Worm (Caenorhabditis elegans): ENCODE results near the gene chhy-1.
A peak's percentile ranks its signal among the peaks of the same experiment; 100 is the strongest.

The chhy-1 gene

ce11 chrII:8593840-8594625, 23.4 kb downstream of the chhy-1 start, which contains the start of gene aptf-3:
TSS of gene aptf-3 (plus strand) at chrII:8594190.
- TF ChIP-seq gmeb-2 (tag; optimal IDR thresholded peaks at IDR 0.05) (no peak), F13H6.1 (tag; optimal IDR thresholded peaks at IDR 0.05) (no peak), sox-4 (tag; optimal IDR thresholded peaks at IDR 0.05) (no peak), pqm-1 (tag; optimal IDR thresholded peaks at IDR 0.05) (no peak), pag-3 (tag; optimal IDR thresholded peaks at IDR 0.05; ENCODE audit: borderline replicate concordance) (no peak), elt-2 (tag; optimal IDR thresholded peaks at IDR 0.05) (no peak), ceh-18 (tag; optimal IDR thresholded peaks at IDR 0.05) (no peak), Y22D7AL.16 (tag; optimal IDR thresholded peaks at IDR 0.05) (no peak), mec-3 (tag; optimal IDR thresholded peaks at IDR 0.05; ENCODE audit: borderline replicate concordance) (no peak), zip-5 (tag; optimal IDR thresholded peaks at IDR 0.05) (no peak), ama-1 (optimal IDR thresholded peaks at IDR 0.05) (no peak), ahr-1 (tag; optimal IDR thresholded peaks at IDR 0.05) (no peak), hlh-8 (tag; optimal IDR thresholded peaks at IDR 0.05) (no peak), K09A11.1 (tag; optimal IDR thresholded peaks at IDR 0.05; ENCODE audit: insufficient read depth) (no peak), dmd-4 (tag; optimal IDR thresholded peaks at IDR 0.05; ENCODE audit: borderline replicate concordance) (no peak), ceh-19 (GFP tag; optimal IDR thresholded peaks at IDR 0.05) (no peak), pha-2 (tag; optimal IDR thresholded peaks at IDR 0.05) (no peak), che-1 (tag; optimal IDR thresholded peaks at IDR 0.05) (no peak), elt-4 (tag; optimal IDR thresholded peaks at IDR 0.05) (no peak)

ce11 chrII:8590684-8591083, 26.7 kb downstream of the chhy-1 start, which contains the start of gene aptf-4:
TSS of gene aptf-4 (plus strand) at chrII:8590984.
- no peak for TF ChIP-seq F13H6.1 (tag; optimal IDR thresholded peaks at IDR 0.05)
- TF ChIP-seq sox-2 (GFP tag; IDR thresholded peaks at IDR 0.05): no peak
- no peak for TF ChIP-seq hlh-13 (GFP tag; optimal IDR thresholded peaks at IDR 0.05)
- TF ChIP-seq hlh-15 (tag; optimal IDR thresholded peaks at IDR 0.05): no peak
- no peak for TF ChIP-seq ttx-3 (tag; optimal IDR thresholded peaks at IDR 0.05)
- no peak for TF ChIP-seq fkh-10 (GFP tag; optimal IDR thresholded peaks at IDR 0.05)
- TF ChIP-seq ztf-16 (tag; optimal IDR thresholded peaks at IDR 0.05): no peak
- TF ChIP-seq K09A11.1 (tag; optimal IDR thresholded peaks at IDR 0.05; ENCODE audit: insufficient read depth): no peak
- TF ChIP-seq ceh-48 (tag; optimal IDR thresholded peaks at IDR 0.05): no peak
- no peak for TF ChIP-seq sox-4 (tag; optimal IDR thresholded peaks at IDR 0.05)
- no peak for TF ChIP-seq tbx-2 (tag; optimal IDR thresholded peaks at IDR 0.05)

- peak; percentile 53 for TF ChIP-seq ceh-14 (tag; optimal IDR thresholded peaks at IDR 0.05)
- TF ChIP-seq ztf-16 (tag; optimal IDR thresholded peaks at IDR 0.05): no peak
- TF ChIP-seq ceh-9 (tag; optimal IDR thresholded peaks at IDR 0.05): no peak
- no peak for TF ChIP-seq dve-1 (tag; optimal IDR thresholded peaks at IDR 0.05)
- no peak for TF ChIP-seq Y22D7AL.16 (tag; optimal IDR thresholded peaks at IDR 0.05)
- TF ChIP-seq C38D4.7 (GFP tag; optimal IDR thresholded peaks at IDR 0.05): no peak
- TF ChIP-seq unc-42 (tag; optimal IDR thresholded peaks at IDR 0.05): peak; percentile 99
- peak; percentile 81 for TF ChIP-seq ceh-31 (tag; optimal IDR thresholded peaks at IDR 0.05)
- no peak for TF ChIP-seq odd-2 (tag; optimal IDR thresholded peaks at IDR 0.05)
- no peak for TF ChIP-seq ceh-34 (tag; optimal IDR thresholded peaks at IDR 0.05)
- TF ChIP-seq unc-3 (GFP tag; conservative IDR thresholded peaks at IDR 0.05): no peak
- TF ChIP-seq unc-3 (tag; optimal IDR thresholded peaks at IDR 0.05): no peak
- TF ChIP-seq ceh-30 (tag; optimal IDR thresholded peaks at IDR 0.05): no peak
- TF ChIP-seq ceh-2 (tag; optimal IDR thresholded peaks at IDR 0.05): no peak
- no peak for TF ChIP-seq ttx-3 (tag; optimal IDR thresholded peaks at IDR 0.05)
- TF ChIP-seq tbx-2 (tag; optimal IDR thresholded peaks at IDR 0.05): no peak
- TF ChIP-seq T23F11.4 (GFP tag; optimal IDR thresholded peaks at IDR 0.05): no peak
Measured at ce11 chrII:8589227-8589626, 28.2 kb downstream of the chhy-1 start.
